Worm (Caenorhabditis elegans) whole organism, L4 larva: Measurements from ENCODE around the gene Y38E10A.22.

Source experiments
- D1046.2 ChIP-seq: fragments of 200-800 bp; sonication (Bioruptor generic); IDR thresholded peaks from 2 replicates; pipeline ENCODE4 v1.3.6; 2022; ENCODE audit warnings: missing genetic modification characterization, missing compliant biosample characterization
- F37D6.2 ChIP-seq: sonication (generic microtip); optimal IDR thresholded peaks from 2 replicates; lab custom pipeline; 2016; ENCODE audit warnings: mild to moderate bottlenecking, missing genetic modification characterization, missing compliant biosample characterization
- R02D3.7 ChIP-seq: fragments of 150-350 bp; sonication (generic microtip); optimal IDR thresholded peaks from 3 replicates; lab custom pipeline; 2014; ENCODE audit warnings: missing biosample characterization, missing genetic modification characterization
- ZK337.2 ChIP-seq: fragments of 200-800 bp; sonication (Bioruptor generic); IDR thresholded peaks from 2 replicates; pipeline ENCODE4 v1.3.6; 2022; ENCODE audit warnings: missing genetic modification reagents, missing genetic modification characterization, missing compliant biosample characterization
- aha-1 ChIP-seq: fragments of 150-350 bp; peaks from one replicate; lab custom pipeline; 2014; ENCODE audit warnings: missing biosample characterization, missing genetic modification characterization
- arid-1 ChIP-seq: fragments of 200-800 bp; sonication (Bioruptor generic); conservative IDR thresholded peaks from 2 replicates; pipeline ENCODE4 v1.3.6; 2022; ENCODE audit warnings: missing genetic modification reagents, missing genetic modification characterization, missing compliant biosample characterization
- ceh-62 ChIP-seq: sonication (generic microtip); optimal IDR thresholded peaks from 2 replicates; lab custom pipeline; 2017; ENCODE audit warnings: missing biosample characterization, missing genetic modification characterization
- cey-2 ChIP-seq: sonication (generic microtip); optimal IDR thresholded peaks from 3 replicates; lab custom pipeline; 2017; ENCODE audit warnings: missing genetic modification characterization, mild to moderate bottlenecking, missing compliant biosample characterization, antibody characterized with exemption, borderline replicate concordance; ENCODE audit not compliant: insufficient read depth
- daf-19 ChIP-seq: fragments of 200-800 bp; sonication (Bioruptor generic); conservative IDR thresholded peaks from 2 replicates; pipeline ENCODE4 v1.3.6; 2022; ENCODE audit warnings: missing genetic modification characterization, missing compliant biosample characterization
- dmd-6 ChIP-seq: fragments of 200-800 bp; sonication (Bioruptor generic); IDR thresholded peaks from 2 replicates; pipeline ENCODE4 v1.3.6; 2022; ENCODE audit warnings: missing genetic modification reagents, missing genetic modification characterization, missing compliant biosample characterization
- dmd-9 ChIP-seq: fragments of 200-800 bp; sonication (Bioruptor generic); IDR thresholded peaks from 2 replicates; pipeline ENCODE4 v1.3.6; 2022; ENCODE audit warnings: missing genetic modification reagents, missing genetic modification characterization, missing compliant biosample characterization
- hmg-1.1 ChIP-seq: fragments of 200-800 bp; sonication (Bioruptor generic); IDR thresholded peaks from 2 replicates; pipeline ENCODE4 v1.3.6; 2022; ENCODE audit warnings: missing genetic modification reagents, missing genetic modification characterization, missing compliant biosample characterization
- lin-1 ChIP-seq: fragments of 200-800 bp; sonication (Bioruptor generic); IDR thresholded peaks from 2 replicates; pipeline ENCODE4 v1.3.6; 2022; ENCODE audit warnings: missing genetic modification reagents, missing genetic modification characterization, missing compliant biosample characterization
- madf-9 ChIP-seq: fragments of 200-800 bp; sonication (Bioruptor generic); conservative IDR thresholded peaks from 2 replicates; pipeline ENCODE4 v1.3.6; 2022; ENCODE audit warnings: missing genetic modification reagents, missing genetic modification characterization, missing compliant biosample characterization
- mdl-1 ChIP-seq, 2 experiments: fragments of 150-350 bp in 1 of 2; sonication (generic microtip) in 1 of 2; optimal IDR thresholded peaks; 2 replicates each; lab custom pipeline; 2014 to 2017; ENCODE audit warnings: missing biosample characterization in 2 of 2, missing genetic modification characterization in 2 of 2
- mxl-3 ChIP-seq: fragments of 200-800 bp; sonication (Bioruptor generic); optimal IDR thresholded peaks from 2 replicates; lab custom pipeline; 2018; ENCODE audit warnings: mild to moderate bottlenecking, missing genetic modification characterization, missing compliant biosample characterization
- nhr-10 ChIP-seq: fragments of 150-350 bp; optimal IDR thresholded peaks from 2 replicates; lab custom pipeline; 2014; ENCODE audit warnings: missing biosample characterization, missing genetic modification characterization
- nhr-28 ChIP-seq: fragments of 150-350 bp; optimal IDR thresholded peaks from 2 replicates; lab custom pipeline; 2014; ENCODE audit warnings: missing biosample characterization, missing genetic modification characterization
- nhr-6 ChIP-seq: fragments of 150-350 bp; optimal IDR thresholded peaks from 2 replicates; lab custom pipeline; 2014; ENCODE audit warnings: missing biosample characterization, missing genetic modification characterization
- nhr-77 ChIP-seq: fragments of 150-350 bp; optimal IDR thresholded peaks from 2 replicates; lab custom pipeline; 2014; ENCODE audit warnings: missing biosample characterization, missing genetic modification characterization
- pha-4 ChIP-seq, 2 experiments: fragments of 150-350 bp in 1 of 2; fragments of 200-800 bp in 1 of 2; sonication (Bioruptor generic) in 1 of 2; IDR thresholded peaks in 1 of 2; optimal IDR thresholded peaks in 1 of 2; 2 replicates each; pipeline versions ENCODE4 v1.3.6 to Lab custom; 2014 to 2022; ENCODE audit warnings: missing genetic modification characterization in 2 of 2, missing genetic modification reagents in 2 of 2, missing biosample characterization in 1 of 2, missing compliant biosample characterization in 1 of 2
- snpc-4 ChIP-seq: fragments of 150-350 bp; optimal IDR thresholded peaks from 2 replicates; lab custom pipeline; 2014; ENCODE audit warnings: missing biosample characterization, missing genetic modification characterization
- unc-62 ChIP-seq, 3 experiments: fragments of 150-350 bp in 1 of 3; sonication (generic microtip); optimal IDR thresholded peaks in 2 of 3; peaks in 1 of 3; 1 replicate in 1 of 3; 2 replicates in 2 of 3; lab custom pipeline; 2014 to 2017; ENCODE audit warnings: missing biosample characterization in 3 of 3, missing genetic modification characterization in 3 of 3, missing genetic modification reagents in 3 of 3, missing genotype in 1 of 3
- vab-7 ChIP-seq: fragments of 200-800 bp; sonication (Bioruptor generic); IDR thresholded peaks from 2 replicates; pipeline ENCODE4 v1.3.6; 2022; ENCODE audit warnings: missing genetic modification reagents, missing genetic modification characterization, missing compliant biosample characterization
- zip-2 ChIP-seq: fragments of 150-350 bp; optimal IDR thresholded peaks from 2 replicates; lab custom pipeline; 2014; ENCODE audit warnings: missing biosample characterization, missing genetic modification characterization

Gene Y38E10A.22

DNA sequence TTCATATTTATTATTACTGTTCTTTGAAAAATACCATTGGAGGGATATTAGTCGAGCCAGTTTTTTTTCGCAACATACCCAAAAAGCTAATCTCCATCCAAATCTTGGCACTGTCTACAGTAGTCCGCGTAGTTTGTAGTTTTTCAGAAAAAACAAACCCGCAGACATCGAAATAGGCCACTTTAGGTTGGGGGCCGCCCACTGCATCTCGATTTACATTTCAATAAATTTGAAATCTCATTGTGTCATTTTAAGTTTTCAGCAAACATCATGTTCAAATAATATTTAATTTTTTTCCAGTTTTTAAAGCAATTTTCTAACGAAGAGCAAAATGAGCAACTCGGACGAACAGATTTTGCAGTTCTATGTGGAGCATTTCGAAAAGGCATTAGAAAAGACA is 37.2 kb downstream of the Y38E10A.22 start, which contains the start of gene nhr-235 (continued):
- TF ChIP-seq R02D3.7 (tag; lab: Kevin White, UChicago), result no peak
- TF ChIP-seq, all 104 proteins: peak for 0

DNA sequence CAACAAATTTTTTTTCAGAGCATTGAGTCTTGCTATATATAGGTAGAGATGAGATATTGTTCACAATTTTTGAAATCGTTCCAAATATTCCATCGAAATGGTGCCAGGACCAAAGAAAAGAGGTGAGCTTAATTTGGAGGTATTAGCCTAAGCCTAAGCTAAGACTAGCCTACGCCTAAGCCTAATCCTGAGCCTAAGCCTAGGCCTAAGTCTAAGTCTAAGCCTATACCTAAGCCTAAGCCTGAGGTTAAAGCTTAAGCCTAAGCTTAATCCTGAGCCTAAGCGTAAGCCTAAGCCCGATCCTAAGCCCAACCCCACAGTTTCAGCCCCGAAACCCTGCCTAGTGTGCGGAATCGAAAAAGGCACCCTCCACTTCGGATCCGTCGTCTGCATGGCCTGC is 41.0 kb downstream of the Y38E10A.22 start, which contains the start of gene nhr-234:
Gene nhr-234, plus strand, starts transcription at position 77 of the 400 bp plus-strand sequence.
- no peak for TF ChIP-seq zip-2 (tag; lab: Kevin White, UChicago)
- peak; percentile 23 for TF ChIP-seq aha-1 (tag; lab: Kevin White, UChicago)

DNA sequence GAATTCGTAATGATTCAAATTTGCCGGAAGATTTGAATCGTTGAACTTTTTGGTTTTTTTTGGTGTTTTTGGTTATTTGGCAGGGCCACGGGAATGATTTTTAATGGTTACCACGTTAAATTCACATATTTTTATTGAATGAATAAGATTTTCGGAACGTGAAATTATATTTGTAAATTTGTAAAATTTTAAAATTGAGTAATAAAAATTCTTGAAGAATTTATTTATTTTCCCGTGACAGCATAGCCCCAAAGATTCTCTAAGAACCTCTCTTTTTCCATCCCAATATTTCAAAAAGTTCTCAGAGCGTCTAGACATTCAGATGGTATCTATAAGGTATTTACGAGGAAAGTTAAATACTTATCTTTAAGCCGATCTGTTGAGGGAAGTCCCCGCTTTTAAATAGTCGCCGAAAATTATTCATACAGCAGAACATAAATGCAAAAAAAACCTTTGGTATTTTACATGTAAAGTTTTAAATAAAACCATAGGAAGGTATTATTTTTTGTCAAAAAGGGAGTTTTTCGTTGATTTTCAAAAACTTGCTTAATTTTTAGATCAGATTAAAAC is 42.8 kb downstream of the Y38E10A.22 start, which contains the start of gene Y38E10A.17:
Gene Y38E10A.17, minus strand, starts transcription at position 51 of the 570 bp plus-strand sequence.
- TF ChIP-seq nhr-77 (tag; lab: Kevin White, UChicago), result no peak

DNA sequence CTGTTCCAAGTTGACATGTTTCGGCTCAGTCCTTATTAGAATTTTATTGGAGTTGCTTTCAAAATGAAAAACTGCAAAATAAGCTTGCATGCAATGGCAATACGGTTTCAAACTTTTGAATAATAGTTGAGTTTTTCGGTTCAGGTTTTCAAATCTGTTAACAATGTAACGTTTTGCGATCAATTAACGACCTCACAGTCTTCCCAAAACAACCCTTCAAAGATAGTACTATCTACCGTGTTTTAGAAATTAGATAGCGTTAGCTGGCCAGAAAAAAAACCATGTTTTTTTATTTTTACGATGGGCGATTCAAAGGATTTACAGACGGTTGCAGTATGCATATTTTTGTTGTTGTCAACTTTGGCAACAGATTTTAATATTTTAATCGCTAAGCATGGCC is 46.7 kb downstream of the Y38E10A.22 start, which contains the start of gene Y38E10A.34:
Gene Y38E10A.34, plus strand, starts transcription at position 301 of the 400 bp plus-strand sequence.
- TF ChIP-seq arid-1 (GFP tag; lab: Robert Waterston, UW) (no peak), nhr-28 (no peak)

DNA sequence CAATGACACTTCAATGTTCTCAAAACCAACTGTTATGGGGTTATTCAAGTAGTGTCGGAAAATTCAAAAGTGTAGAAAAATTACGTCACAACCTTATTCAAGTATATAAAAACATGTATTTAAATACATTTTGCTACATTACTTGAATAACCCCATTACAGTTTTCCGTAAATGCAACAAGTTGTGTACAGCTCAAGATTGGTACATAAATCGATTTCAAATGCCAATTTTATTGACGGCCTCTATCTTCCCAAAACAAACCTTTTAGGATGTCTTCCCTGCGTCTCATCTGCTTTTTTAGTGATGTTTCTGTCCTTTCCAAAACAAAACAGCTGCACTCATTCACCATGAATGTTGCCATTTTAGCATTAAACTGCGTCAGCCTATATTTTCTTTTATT is 48.2 kb downstream of the Y38E10A.22 start, which contains the start of gene Y38E10A.28:
Gene Y38E10A.28, plus strand, starts transcription at position 301 of the 400 bp plus-strand sequence.
- no peak for TF ChIP-seq snpc-4 (tag; lab: Kevin White, UChicago)
- TF ChIP-seq unc-62 (GFP tag; optimal IDR thresholded peaks at IDR 0.05 in 1 of 2; lab: Kevin White, UChicago), result peak in 1 of 2 experiments; percentile 83
- TF ChIP-seq unc-62 (tag; optimal IDR thresholded peaks at IDR 0.05; lab: Kevin White, UChicago), result no peak

DNA sequence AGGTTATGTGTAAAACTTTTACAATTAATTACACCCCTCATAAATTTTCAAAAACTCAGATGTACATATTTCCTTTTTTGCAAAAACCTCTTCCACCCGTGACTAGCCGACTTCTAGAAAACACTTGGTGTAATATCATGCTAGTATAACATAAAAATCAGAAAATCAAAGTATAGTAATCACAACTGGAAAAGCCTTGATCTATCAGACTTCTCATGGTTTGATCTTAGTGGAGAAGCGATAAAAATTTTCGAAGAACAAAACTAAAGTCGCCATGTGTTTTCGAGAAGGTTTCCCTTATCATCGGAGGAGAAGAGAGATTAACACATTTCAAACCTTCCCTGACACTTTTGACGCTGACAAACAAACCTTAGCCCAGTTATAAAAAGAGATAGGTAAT is 49.0 kb downstream of the Y38E10A.22 start, which contains the start of gene nspe-5:
Gene nspe-5, plus strand, starts transcription at position 301 of the 400 bp plus-strand sequence.
- no peak for TF ChIP-seq snpc-4 (tag; lab: Kevin White, UChicago)
- TF ChIP-seq unc-62 (GFP tag; optimal IDR thresholded peaks at IDR 0.05 in 1 of 2; lab: Kevin White, UChicago), result peak in 1 of 2 experiments; percentile 32
- TF ChIP-seq unc-62 (tag; optimal IDR thresholded peaks at IDR 0.05; lab: Kevin White, UChicago), result no peak

DNA sequence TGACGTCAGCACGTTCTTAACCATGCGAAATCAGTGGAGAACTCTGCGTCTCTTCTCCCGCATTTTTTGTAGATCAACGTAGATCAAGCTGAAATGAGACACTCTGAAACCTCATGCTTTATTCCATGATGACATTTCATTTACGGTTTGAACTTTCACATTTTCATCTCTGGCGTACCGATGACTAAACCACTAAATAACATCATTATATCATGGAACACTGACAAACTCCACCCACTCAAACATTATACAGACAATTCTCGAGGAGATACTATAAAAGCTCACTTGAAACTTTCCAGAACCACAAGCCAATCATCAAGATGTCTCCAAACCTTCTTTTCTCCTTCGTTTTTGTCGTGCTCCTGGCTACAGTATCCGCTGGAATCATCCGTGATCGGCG is 50.7 kb downstream of the Y38E10A.22 start, which contains the start of gene nspe-7:
Gene nspe-7, plus strand, starts transcription at position 301 of the 400 bp plus-strand sequence.
- TF ChIP-seq R02D3.7 (tag; lab: Kevin White, UChicago) (no peak), mxl-3 (GFP tag; lab: Kevin White, UChicago) (no peak), dmd-6 (GFP tag; lab: Robert Waterston, UW) (no peak), lin-1 (GFP tag; lab: Robert Waterston, UW) (no peak), cey-2 (no peak), mdl-1 (tag; optimal IDR thresholded peaks at IDR 0.05; lab: Kevin White, UChicago) (no peak), ZK337.2 (GFP tag; lab: Robert Waterston, UW) (no peak), dmd-9 (GFP tag; lab: Robert Waterston, UW) (no peak), vab-7 (GFP tag; lab: Robert Waterston, UW) (no peak), snpc-4 (tag; lab: Kevin White, UChicago) (no peak), madf-9 (GFP tag; lab: Robert Waterston, UW) (no peak), F37D6.2 (no peak), hmg-1.1 (GFP tag; lab: Robert Waterston, UW) (no peak)

DNA sequence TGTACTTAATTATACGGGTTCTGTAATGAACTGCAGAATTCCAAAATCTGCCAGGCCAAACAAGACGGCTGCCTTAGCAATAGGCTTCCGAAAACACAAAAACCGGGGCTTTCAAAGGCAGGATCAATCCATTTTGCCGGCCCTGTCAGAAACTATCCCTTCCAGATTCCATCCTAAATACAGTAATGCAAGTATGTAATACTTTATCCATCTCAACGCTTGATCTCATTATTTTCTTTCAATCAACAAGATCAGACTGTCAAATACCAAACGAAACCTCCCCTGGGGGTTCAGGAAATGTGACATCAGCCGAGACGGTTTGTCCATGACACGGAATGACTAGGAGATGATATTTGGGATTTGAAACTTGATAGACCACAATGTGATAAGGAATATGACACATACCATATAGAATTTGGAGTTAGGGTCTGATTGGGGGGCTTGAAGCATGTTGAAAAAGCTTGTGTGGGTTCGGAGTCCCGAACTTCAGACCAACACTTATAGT is 51.4 kb downstream of the Y38E10A.22 start:
- no peak for TF ChIP-seq nhr-6 (tag; lab: Kevin White, UChicago)
- no peak for TF ChIP-seq nhr-10 (tag; lab: Kevin White, UChicago)
- peak in 1 of 2 experiments; percentile 96 for TF ChIP-seq unc-62 (GFP tag; optimal IDR thresholded peaks at IDR 0.05 in 1 of 2; lab: Kevin White, UChicago)
- TF ChIP-seq unc-62 (tag; optimal IDR thresholded peaks at IDR 0.05; lab: Kevin White, UChicago), result no peak
- TF ChIP-seq arid-1 (GFP tag; lab: Robert Waterston, UW), result no peak
- no peak for TF ChIP-seq ceh-62 (tag; lab: Kevin White, UChicago)
- TF ChIP-seq pha-4 (GFP tag; IDR thresholded peaks at IDR 0.05; lab: Robert Waterston, UW), result no peak
- no peak for TF ChIP-seq pha-4 (tag; optimal IDR thresholded peaks at IDR 0.05; lab: Kevin White, UChicago)
- TF ChIP-seq D1046.2, result 0 out of 2 replicates have a peak, but pooled peaks have one; percentile 10
- TF ChIP-seq aha-1 (tag; lab: Kevin White, UChicago), result peak; percentile 69
- peak; percentile 60; the same call in 1 of the 2 replicates for TF ChIP-seq daf-19
